Worm (Caenorhabditis elegans): ENCODE results near the gene Y41C4A.12.

Gene Y41C4A.12

ce11 chrIII:11680514-11680913 lies 46.0 kb downstream of the Y41C4A.12 start:
- TF ChIP-seq nhr-11 (tag; optimal IDR thresholded peaks at IDR 0.05): no peak
- no peak for TF ChIP-seq daf-12 (tag; optimal IDR thresholded peaks at IDR 0.05)
- TF ChIP-seq zag-1 (tag; optimal IDR thresholded peaks at IDR 0.05): no peak
- no peak for TF ChIP-seq mml-1 (tag; optimal IDR thresholded peaks at IDR 0.05)
- no peak for TF ChIP-seq ceh-16 (tag; optimal IDR thresholded peaks at IDR 0.05)
- TF ChIP-seq nhr-237 (tag; optimal IDR thresholded peaks at IDR 0.05): no peak
- no peak for TF ChIP-seq ceh-28 (tag; optimal IDR thresholded peaks at IDR 0.05)
- no peak for TF ChIP-seq lin-15B (tag; optimal IDR thresholded peaks at IDR 0.05)
- no peak for TF ChIP-seq nhr-12 (tag; optimal IDR thresholded peaks at IDR 0.05)
- no peak for TF ChIP-seq egl-5 (tag; optimal IDR thresholded peaks at IDR 0.05)
- TF ChIP-seq tbx-2 (tag; optimal IDR thresholded peaks at IDR 0.05): no peak
- no peak for TF ChIP-seq ztf-11 (tag; optimal IDR thresholded peaks at IDR 0.05)
- TF ChIP-seq aly-2 (tag; optimal IDR thresholded peaks at IDR 0.05): no peak
- TF ChIP-seq mdl-1 (tag; optimal IDR thresholded peaks at IDR 0.05): no peak
- no peak for TF ChIP-seq nhr-76 (tag; optimal IDR thresholded peaks at IDR 0.05)
- no peak for TF ChIP-seq ZK546.5 (tag; optimal IDR thresholded peaks at IDR 0.05)
- TF ChIP-seq skn-1 (tag; optimal IDR thresholded peaks at IDR 0.05): no peak
- TF ChIP-seq nhr-23 (tag; optimal IDR thresholded peaks at IDR 0.05): no peak
- TF ChIP-seq ama-1 (optimal IDR thresholded peaks at IDR 0.05): no peak
- TF ChIP-seq elt-1 (tag; optimal IDR thresholded peaks at IDR 0.05): no peak

Measured in whole organism, L3 larva.